Worm (Caenorhabditis elegans) whole organism, L4 larva: ENCODE data around the gene ssq-4.
"Not testable (repeated sequence)": the region's sequence is repeated elsewhere in the genome, so short reads cannot be mapped to it uniquely, and the experiment has no call there.

Source experiments
- F26F4.8 ChIP-seq: fragments of 200-800 bp; sonication (Bioruptor generic); conservative IDR thresholded peaks from 2 replicates; pipeline ENCODE4 v1.3.6; 2022; ENCODE audit warnings: missing genetic modification characterization, missing compliant biosample characterization
- ceh-82 ChIP-seq: sonication (generic microtip); optimal IDR thresholded peaks from 2 replicates; lab custom pipeline; 2017; ENCODE audit warnings: missing biosample characterization, missing genetic modification characterization
- ctbp-1 ChIP-seq: fragments of 200-800 bp; sonication (Bioruptor generic); IDR thresholded peaks from 2 replicates; pipeline ENCODE4 v1.3.6; 2022; ENCODE audit warnings: missing genetic modification reagents, missing genetic modification characterization, missing compliant biosample characterization
- lir-3 ChIP-seq: sonication (generic microtip); optimal IDR thresholded peaks from 2 replicates; lab custom pipeline; 2016; ENCODE audit warnings: mild to moderate bottlenecking, missing genetic modification characterization, missing compliant biosample characterization
- madf-5 ChIP-seq, 2 experiments: fragments of 200-800 bp; sonication (Bioruptor generic); IDR thresholded peaks; 2 replicates each; pipeline ENCODE4 v1.3.6; 2022; ENCODE audit warnings: missing compliant biosample characterization in 2 of 2, missing genetic modification characterization in 2 of 2
- mxl-2 ChIP-seq: fragments of 200-800 bp; sonication (Bioruptor generic); conservative IDR thresholded peaks from 2 replicates; pipeline ENCODE4 v1.3.6; 2022; ENCODE audit warnings: missing genetic modification reagents, missing genetic modification characterization, missing compliant biosample characterization

The ssq-4 gene

ce11 chrIV:5064961-5065360 is 48.7 kb downstream of the ssq-4 start, which contains the start of gene msp-53:
Gene msp-53 (minus strand): TSS chrIV:5065061.
- not testable (repeated sequence) for TF ChIP-seq ctbp-1; mxl-2 (GFP tag; lab: Robert Waterston, UW); F26F4.8 (GFP tag; lab: Robert Waterston, UW)

- not testable (repeated sequence) for TF ChIP-seq lir-3 (tag; lab: Kevin White, UChicago); ceh-82 (tag; lab: Kevin White, UChicago); madf-5 (GFP tag; IDR thresholded peaks at IDR 0.05; lab: Robert Waterston, UW)
These were observed 50.6 kb downstream of the ssq-4 start, which contains the start of gene ttbk-2.2 for ce11 chrIV:5066887-5067286. Gene ttbk-2.2 (minus strand): TSS chrIV:5066987.
